In the genomic region with DNA sequence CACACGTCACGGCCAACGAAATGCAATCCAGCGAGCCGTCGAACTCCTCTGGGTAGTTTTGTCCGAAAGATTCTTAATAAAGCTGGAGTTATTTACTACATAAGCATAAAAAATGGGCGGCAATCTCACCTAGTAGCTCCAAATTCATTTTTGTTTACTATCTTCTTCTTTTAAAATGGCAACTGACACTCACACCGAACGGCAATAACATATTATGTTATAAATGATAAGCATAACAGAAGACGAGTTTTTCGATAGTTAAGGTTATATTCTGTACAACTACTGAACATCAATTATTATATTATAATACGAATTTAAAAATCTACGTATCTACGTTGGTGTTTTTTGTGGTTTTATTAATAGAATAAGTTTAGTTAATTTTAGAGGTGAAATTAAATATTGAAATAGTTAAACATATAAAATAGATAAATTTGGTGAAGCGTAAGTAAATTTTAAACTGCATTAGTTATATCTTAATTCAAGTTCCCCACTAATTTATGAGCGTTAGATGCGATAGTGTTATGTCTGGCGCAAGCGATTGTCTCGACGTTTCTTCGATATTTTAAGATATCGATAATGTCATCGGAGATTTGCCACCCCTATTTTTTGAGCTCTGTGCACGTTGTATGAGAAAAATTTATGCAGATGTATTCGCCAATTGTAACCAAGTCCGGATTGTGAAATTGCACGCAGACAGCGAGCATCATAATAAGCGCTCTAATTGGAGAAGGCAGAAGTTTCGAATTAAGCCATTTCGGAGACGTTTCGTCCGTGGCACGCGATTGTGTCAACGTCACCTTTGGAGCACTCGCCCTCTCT, we compare ENCODE assay signal across 5 fruit fly cellular contexts.
TF ChIP-seq lines count a peak whose summit lies in the region.

Rbbp5 (minus strand) TSS at position 181 of the 819 bp plus-strand sequence.
eRF1 (plus strand) TSS at position 594 of the 819 bp plus-strand sequence.

- TF ChIP-seq CTCF in whole organism, embryonic (GFP tag; optimal IDR thresholded peaks at IDR 0.05; lab: Kevin White, UChicago) = no peak

TF ChIP-seq in whole organism, adult, 20 proteins besides CTCF, POLR2A, EP300 and RAD21 (continues in another document):
- TF ChIP-seq pad (GFP tag; optimal IDR thresholded peaks at IDR 0.05; lab: Kevin White, UChicago) (no peak), bab1 (GFP tag; optimal IDR thresholded peaks at IDR 0.05; lab: Kevin White, UChicago) (peak; percentile 73), tj (GFP tag; optimal IDR thresholded peaks at IDR 0.05; lab: Kevin White, UChicago) (peak; percentile 52), Hr96 (GFP tag; optimal IDR thresholded peaks at IDR 0.05; lab: Kevin White, UChicago) (peak; percentile 37), CG12768 (GFP tag; optimal IDR thresholded peaks at IDR 0.05; lab: Kevin White, UChicago) (peak; percentile 48), ovo (GFP tag; optimal IDR thresholded peaks at IDR 0.05; lab: Kevin White, UChicago) (peak; percentile 52), cic (GFP tag; optimal IDR thresholded peaks at IDR 0.05; lab: Kevin White, UChicago) (no peak), CG11617 (GFP tag; optimal IDR thresholded peaks at IDR 0.05; lab: Kevin White, UChicago) (peak; percentile 67), cnc (optimal IDR thresholded peaks at IDR 0.05; lab: Kevin White, UChicago) (no peak), CG5204 (GFP tag; optimal IDR thresholded peaks at IDR 0.05; lab: Kevin White, UChicago) (no peak), CG14711 (tag; optimal IDR thresholded peaks at IDR 0.05; lab: Kevin White, UChicago) (peak; percentile 79), CG7045 (GFP tag; optimal IDR thresholded peaks at IDR 0.05; lab: Kevin White, UChicago) (peak; percentile 65), CG33017 (tag; optimal IDR thresholded peaks at IDR 0.05; lab: Kevin White, UChicago) (peak; percentile 36), kay (GFP tag; lab: Kevin White, UChicago; ENCODE audit: borderline replicate concordance) (no peak), CG7101 (tag; optimal IDR thresholded peaks at IDR 0.05; lab: Kevin White, UChicago) (peak; percentile 82), Mnt (GFP tag; optimal IDR thresholded peaks at IDR 0.05; lab: Kevin White, UChicago) (peak; percentile 93)

TF ChIP-seq in whole organism, embryonic, 481 proteins besides CTCF, POLR2A, EP300 and RAD21 (continues in another document):
- no peak for TF ChIP-seq pan (optimal IDR thresholded peaks at IDR 0.05; lab: Kevin White, UChicago)
- TF ChIP-seq pan (GFP tag; optimal IDR thresholded peaks at IDR 0.05 in 1 of 2, IDR thresholded peaks at IDR 0.05 in 1 of 2) = peak in 1 of 2 experiments; percentile 74
- TF ChIP-seq CG6272 (GFP tag; IDR thresholded peaks at IDR 0.05; lab: Robert Waterston, UW) = no peak
- TF ChIP-seq Nf-YB (GFP tag; optimal IDR thresholded peaks at IDR 0.05; lab: Kevin White, UChicago) = peak; percentile 44
- TF ChIP-seq CG11695 (GFP tag; IDR thresholded peaks at IDR 0.05; lab: Robert Waterston, UW) = 0 out of 3 replicates have a peak, but pooled peaks have one; percentile 10
- no peak for TF ChIP-seq prd (optimal IDR thresholded peaks at IDR 0.05; lab: Kevin White, UChicago)
- TF ChIP-seq prd (GFP tag; IDR thresholded peaks at IDR 0.05; lab: Robert Waterston, UW) = peak; percentile 88
- TF ChIP-seq croc (GFP tag; conservative IDR thresholded peaks at IDR 0.05; lab: Robert Waterston, UW) = peak; percentile 27; the same call in 1 of the 3 replicates
- TF ChIP-seq twi (tag; optimal IDR thresholded peaks at IDR 0.05; lab: Kevin White, UChicago) = peak; percentile 59
- peak; percentile 62 for TF ChIP-seq CG1647 (GFP tag; optimal IDR thresholded peaks at IDR 0.05; lab: Kevin White, UChicago)
- TF ChIP-seq Dip3 (GFP tag; optimal IDR thresholded peaks at IDR 0.05; lab: Kevin White, UChicago) = peak; percentile 51
- TF ChIP-seq CG5245 (GFP tag; optimal IDR thresholded peaks at IDR 0.05; lab: Kevin White, UChicago) = peak; percentile 52
- TF ChIP-seq CG11093 (GFP tag; IDR thresholded peaks at IDR 0.05; lab: Robert Waterston, UW) = peak; percentile 59; the same call in 1 of the 3 replicates
- no peak for TF ChIP-seq toy (GFP tag; IDR thresholded peaks at IDR 0.05; lab: Robert Waterston, UW)
- TF ChIP-seq CG10979 (tag; optimal IDR thresholded peaks at IDR 0.05; lab: Kevin White, UChicago) = peak; percentile 63

TF ChIP-seq in whole organism, prepupa, 60 proteins besides CTCF, POLR2A, EP300 and RAD21 (continues in another document):
- TF ChIP-seq salr (GFP tag; optimal IDR thresholded peaks at IDR 0.05; lab: Kevin White, UChicago) (no peak), Hr39 (GFP tag; optimal IDR thresholded peaks at IDR 0.05; lab: Kevin White, UChicago) (no peak), Blimp-1 (GFP tag; optimal IDR thresholded peaks at IDR 0.05; lab: Kevin White, UChicago) (no peak), CG6163 (GFP tag; IDR thresholded peaks at IDR 0.05; lab: Robert Waterston, UW) (no peak), Hr38 (GFP tag; optimal IDR thresholded peaks at IDR 0.05; lab: Kevin White, UChicago) (no peak), CG8119 (GFP tag; IDR thresholded peaks at IDR 0.05; lab: Robert Waterston, UW) (no peak), vri (GFP tag; optimal IDR thresholded peaks at IDR 0.05; lab: Kevin White, UChicago) (no peak), CG10631 (GFP tag; optimal IDR thresholded peaks at IDR 0.05; lab: Kevin White, UChicago) (peak; percentile 81), eg (GFP tag; IDR thresholded peaks at IDR 0.05; lab: Robert Waterston, UW) (no peak; the same call in 2 of the 3 replicates), CG6854 (GFP tag; optimal IDR thresholded peaks at IDR 0.05; lab: Kevin White, UChicago) (peak; percentile 63), CG11294 (GFP tag; IDR thresholded peaks at IDR 0.05; lab: Robert Waterston, UW) (peak; percentile 45; the same call in 1 of the 2 replicates), dac (GFP tag; optimal IDR thresholded peaks at IDR 0.05; lab: Kevin White, UChicago) (no peak), CG8319 (GFP tag; optimal IDR thresholded peaks at IDR 0.05; lab: Kevin White, UChicago) (peak; percentile 36), svp (GFP tag; lab: Kevin White, UChicago) (peak; percentile 82), Sox102F (GFP tag; optimal IDR thresholded peaks at IDR 0.05; lab: Kevin White, UChicago) (peak; percentile 69), Ets21C (GFP tag; optimal IDR thresholded peaks at IDR 0.05; lab: Kevin White, UChicago) (peak; percentile 60), CG6792 (GFP tag; optimal IDR thresholded peaks at IDR 0.05; lab: Kevin White, UChicago) (peak; percentile 64)

TF ChIP-seq in whole organism, pupa, 21 proteins besides CTCF, POLR2A, EP300 and RAD21 (continues in another document):
- no peak for TF ChIP-seq CG13204 (GFP tag; optimal IDR thresholded peaks at IDR 0.05; lab: Kevin White, UChicago)
- no peak for TF ChIP-seq gl (tag; optimal IDR thresholded peaks at IDR 0.05; lab: Kevin White, UChicago)
- no peak for TF ChIP-seq CG10348 (GFP tag; IDR thresholded peaks at IDR 0.05; lab: Robert Waterston, UW)
- TF ChIP-seq fd96Ca (GFP tag; IDR thresholded peaks at IDR 0.05; lab: Robert Waterston, UW) = no peak; the same call in 2 of the 3 replicates
- peak; percentile 43 for TF ChIP-seq Snoo (tag; optimal IDR thresholded peaks at IDR 0.05; lab: Kevin White, UChicago)
- TF ChIP-seq rn (GFP tag; IDR thresholded peaks at IDR 0.05; lab: Robert Waterston, UW) = peak; percentile 63
- peak; percentile 62; the same call in 1 of the 2 replicates for TF ChIP-seq CG32121 (GFP tag; IDR thresholded peaks at IDR 0.05; lab: Robert Waterston, UW)
- peak; percentile 18 for TF ChIP-seq Pif1B (GFP tag; optimal IDR thresholded peaks at IDR 0.05; lab: Kevin White, UChicago)
- TF ChIP-seq Ets98B (GFP tag; IDR thresholded peaks at IDR 0.05; lab: Robert Waterston, UW) = no peak
- TF ChIP-seq Pif1A (GFP tag; optimal IDR thresholded peaks at IDR 0.05; lab: Kevin White, UChicago) = no peak
- no peak for TF ChIP-seq CG34367 (tag; optimal IDR thresholded peaks at IDR 0.05; lab: Kevin White, UChicago)
- no peak for TF ChIP-seq CG14655 (GFP tag; optimal IDR thresholded peaks at IDR 0.05; lab: Kevin White, UChicago)
- peak; percentile 46 for TF ChIP-seq CG17806 (tag; optimal IDR thresholded peaks at IDR 0.05; lab: Kevin White, UChicago)
- no peak for TF ChIP-seq CG12605 (GFP tag; IDR thresholded peaks at IDR 0.05; lab: Robert Waterston, UW)
- TF ChIP-seq CG8159 (tag; optimal IDR thresholded peaks at IDR 0.05; lab: Kevin White, UChicago) = peak; percentile 61
- TF ChIP-seq CG9948 (tag; optimal IDR thresholded peaks at IDR 0.05; lab: Kevin White, UChicago) = peak; percentile 37
- no peak for TF ChIP-seq EcR (GFP tag; optimal IDR thresholded peaks at IDR 0.05; lab: Kevin White, UChicago)
- peak; percentile 66 for TF ChIP-seq CG15710 (tag; optimal IDR thresholded peaks at IDR 0.05; lab: Kevin White, UChicago)
- TF ChIP-seq CG8301 (tag; optimal IDR thresholded peaks at IDR 0.05; lab: Kevin White, UChicago) = peak; percentile 6

TF ChIP-seq in whole organism, wandering third instar larva, 38 proteins besides CTCF, POLR2A, EP300 and RAD21 (continues in another document):
- no peak for TF ChIP-seq dl (GFP tag; optimal IDR thresholded peaks at IDR 0.05; lab: Kevin White, UChicago; ENCODE audit: insufficient read depth in 1 of 2, partially characterized antibody in 2 of 2)
- peak; percentile 74 for TF ChIP-seq psq (GFP tag; optimal IDR thresholded peaks at IDR 0.05; lab: Kevin White, UChicago)
- peak; percentile 54 for TF ChIP-seq sage (GFP tag; optimal IDR thresholded peaks at IDR 0.05; lab: Kevin White, UChicago)
- TF ChIP-seq CG9705 (GFP tag; optimal IDR thresholded peaks at IDR 0.05; lab: Kevin White, UChicago) = peak; percentile 39
- TF ChIP-seq tai (GFP tag; optimal IDR thresholded peaks at IDR 0.05; lab: Kevin White, UChicago) = peak; percentile 84
- TF ChIP-seq h (GFP tag; optimal IDR thresholded peaks at IDR 0.05; lab: Kevin White, UChicago) = peak; percentile 71
- TF ChIP-seq Abd-B (GFP tag; optimal IDR thresholded peaks at IDR 0.05; lab: Kevin White, UChicago) = no peak
- peak; percentile 83 for TF ChIP-seq sv (GFP tag; optimal IDR thresholded peaks at IDR 0.05; lab: Kevin White, UChicago)
- no peak for TF ChIP-seq Vsx2 (GFP tag; optimal IDR thresholded peaks at IDR 0.05; lab: Kevin White, UChicago; ENCODE audit: partially characterized antibody)
- no peak for TF ChIP-seq lola (GFP tag; optimal IDR thresholded peaks at IDR 0.05; lab: Kevin White, UChicago)
- TF ChIP-seq Sp1 (GFP tag; optimal IDR thresholded peaks at IDR 0.05; lab: Kevin White, UChicago) = peak; percentile 75
- TF ChIP-seq fru (GFP tag; optimal IDR thresholded peaks at IDR 0.05; lab: Kevin White, UChicago) = peak; percentile 71
- peak; percentile 60 for TF ChIP-seq ey (GFP tag; optimal IDR thresholded peaks at IDR 0.05; lab: Kevin White, UChicago)
- no peak for TF ChIP-seq Rel (GFP tag; optimal IDR thresholded peaks at IDR 0.05; lab: Kevin White, UChicago)
- no peak for TF ChIP-seq Rel (tag; optimal IDR thresholded peaks at IDR 0.05; lab: Kevin White, UChicago)
- no peak for TF ChIP-seq CG32264 (GFP tag; optimal IDR thresholded peaks at IDR 0.05; lab: Kevin White, UChicago)
- peak; percentile 71 for TF ChIP-seq rgr (GFP tag; optimal IDR thresholded peaks at IDR 0.05; lab: Kevin White, UChicago)
- peak; percentile 82 for TF ChIP-seq Hnf4 (GFP tag; optimal IDR thresholded peaks at IDR 0.05; lab: Kevin White, UChicago)
- TF ChIP-seq Dif (GFP tag; optimal IDR thresholded peaks at IDR 0.05; lab: Kevin White, UChicago; ENCODE audit: partially characterized antibody) = no peak
- peak in 1 of 2 experiments; percentile 86 for TF ChIP-seq foxo (GFP tag; optimal IDR thresholded peaks at IDR 0.05; lab: Kevin White, UChicago)
